Fruit fly (Drosophila melanogaster) whole organism, adult: ENCODE measurements around the gene sxe2.

Experiments
- CG1620 ChIP-seq: fragments of 200-800 bp; sonication (Bioruptor generic); optimal IDR thresholded peaks from 2 replicates; lab custom pipeline; 2016; ENCODE audit warnings: missing biosample characterization, missing genetic modification characterization
- CG33017 ChIP-seq: fragments of 200-800 bp; sonication (Bioruptor generic); optimal IDR thresholded peaks from 2 replicates; lab custom pipeline; 2018; ENCODE audit warnings: missing biosample characterization, mild to moderate bottlenecking, missing genetic modification characterization, moderate library complexity
- CG5204 ChIP-seq: fragments of 200-800 bp; sonication (Bioruptor generic); optimal IDR thresholded peaks from 2 replicates; lab custom pipeline; 2016; ENCODE audit warnings: missing biosample characterization, missing genetic modification characterization
- Clk ChIP-seq: fragments of 200-800 bp; sonication (Bioruptor generic); optimal IDR thresholded peaks from 2 replicates; lab custom pipeline; 2017; ENCODE audit warnings: missing biosample characterization, missing genetic modification characterization
- Mnt ChIP-seq: fragments of 200-800 bp; sonication (Bioruptor generic); optimal IDR thresholded peaks from 2 replicates; lab custom pipeline; 2016; ENCODE audit warnings: missing biosample characterization, mild to moderate bottlenecking, missing genetic modification characterization
- bab1 ChIP-seq: fragments of 200-800 bp; sonication (Bioruptor generic); optimal IDR thresholded peaks from 3 replicates; lab custom pipeline; 2019; ENCODE audit warnings: missing biosample characterization, mild to moderate bottlenecking, missing genetic modification characterization, moderate library complexity
- pad ChIP-seq: fragments of 200-800 bp; sonication (Bioruptor generic); optimal IDR thresholded peaks from 3 replicates; lab custom pipeline; 2017; ENCODE audit warnings: missing biosample characterization, missing genetic modification characterization, mild to moderate bottlenecking, moderate library complexity, missing genetic modification reagents
- tj ChIP-seq: fragments of 200-800 bp; sonication (Bioruptor generic); optimal IDR thresholded peaks from 3 replicates; lab custom pipeline; 2017; ENCODE audit warnings: missing biosample characterization, mild to moderate bottlenecking, missing genetic modification characterization, moderate library complexity

dm6 chr3R:16067494-16067893, 16.2 kb upstream of the sxe2 start, which contains the start of gene CG10185:
- no peak for TF ChIP-seq Mnt
- TF ChIP-seq CG33017 (tag; lab: Kevin White, UChicago), result no peak
- no peak for TF ChIP-seq bab1 (GFP tag; lab: Kevin White, UChicago)
- no peak for TF ChIP-seq tj (GFP tag; lab: Kevin White, UChicago)
- no peak for TF ChIP-seq Clk
- TF ChIP-seq CG1620 (GFP tag; lab: Kevin White, UChicago), result no peak
- no peak for TF ChIP-seq CG5204 (GFP tag; lab: Kevin White, UChicago)
- no peak for TF ChIP-seq pad (GFP tag; lab: Kevin White, UChicago)
